Worm (Caenorhabditis elegans) whole organism, L4 larva: ENCODE results near the gene ced-11.

Experiments used
- F10B5.3 ChIP-seq: sonication (generic microtip); optimal IDR thresholded peaks from 2 replicates; lab custom pipeline; 2016; ENCODE audit warnings: mild to moderate bottlenecking, missing genetic modification characterization, missing compliant biosample characterization
- F26F4.8 ChIP-seq: fragments of 200-800 bp; sonication (Bioruptor generic); conservative IDR thresholded peaks from 2 replicates; pipeline ENCODE4 v1.3.6; 2022; ENCODE audit warnings: missing genetic modification characterization, missing compliant biosample characterization
- F44E2.7 ChIP-seq: fragments of 200-800 bp; sonication (Bioruptor generic); IDR thresholded peaks from 2 replicates; pipeline ENCODE4 v2.1.2; 2022; ENCODE audit warnings: missing genetic modification characterization, missing compliant biosample characterization
- T20F7.1 ChIP-seq: fragments of 200-800 bp; sonication (Bioruptor generic); optimal IDR thresholded peaks from 2 replicates; lab custom pipeline; 2018; ENCODE audit warnings: mild to moderate bottlenecking, missing genetic modification characterization, missing compliant biosample characterization
- Y105C5A.15 ChIP-seq: fragments of 200-800 bp; sonication (Bioruptor generic); IDR thresholded peaks from 2 replicates; pipeline ENCODE4 v1.3.6; 2022; ENCODE audit warnings: missing genetic modification characterization, missing compliant biosample characterization
- Y75B8A.6 ChIP-seq: fragments of 200-800 bp; sonication (Bioruptor generic); IDR thresholded peaks from 2 replicates; pipeline ENCODE4 v1.3.6; 2022; ENCODE audit warnings: missing genetic modification reagents, missing genetic modification characterization, missing compliant biosample characterization
- aha-1 ChIP-seq: fragments of 150-350 bp; peaks from one replicate; lab custom pipeline; 2014; ENCODE audit warnings: missing biosample characterization, missing genetic modification characterization
- ces-1 ChIP-seq: fragments of 150-350 bp; sonication (generic microtip); optimal IDR thresholded peaks from 4 replicates; lab custom pipeline; 2014; ENCODE audit warnings: missing biosample characterization, missing genetic modification reagents, missing genetic modification characterization
- ctbp-1 ChIP-seq: fragments of 200-800 bp; sonication (Bioruptor generic); IDR thresholded peaks from 2 replicates; pipeline ENCODE4 v1.3.6; 2022; ENCODE audit warnings: missing genetic modification reagents, missing genetic modification characterization, missing compliant biosample characterization
- daf-16 ChIP-seq, 3 experiments: sonication (generic microtip); optimal IDR thresholded peaks; 2 replicates each; lab custom pipeline; 2016 to 2017; ENCODE audit warnings: missing genetic modification characterization in 3 of 3, missing genetic modification reagents in 3 of 3, mild to moderate bottlenecking in 2 of 3, missing compliant biosample characterization in 2 of 3, missing biosample characterization in 1 of 3, moderate library complexity in 1 of 3
- daf-19 ChIP-seq: fragments of 200-800 bp; sonication (Bioruptor generic); conservative IDR thresholded peaks from 2 replicates; pipeline ENCODE4 v1.3.6; 2022; ENCODE audit warnings: missing genetic modification characterization, missing compliant biosample characterization
- fkh-10 ChIP-seq: fragments of 150-350 bp; optimal IDR thresholded peaks from 2 replicates; lab custom pipeline; 2014; ENCODE audit warnings: missing biosample characterization, missing genetic modification reagents, missing genetic modification characterization
- hif-1 ChIP-seq, 2 experiments: sonication (generic microtip); optimal IDR thresholded peaks; 2 replicates each; lab custom pipeline; 2016 to 2017; ENCODE audit warnings: missing compliant biosample characterization in 2 of 2, missing genetic modification characterization in 2 of 2, missing genetic modification reagents in 2 of 2, missing genotype in 2 of 2, mild to moderate bottlenecking in 1 of 2
- hlh-11 ChIP-seq: fragments of 200-800 bp; sonication (Bioruptor generic); optimal IDR thresholded peaks from 2 replicates; lab custom pipeline; 2018; ENCODE audit warnings: mild to moderate bottlenecking, missing genetic modification characterization, missing compliant biosample characterization
- hlh-30 ChIP-seq: sonication (generic microtip); optimal IDR thresholded peaks from 2 replicates; lab custom pipeline; 2017; ENCODE audit warnings: antibody characterized with exemption, mild to moderate bottlenecking, missing genetic modification characterization, missing compliant biosample characterization; ENCODE audit not compliant: insufficient read depth
- lim-7 ChIP-seq: fragments of 200-800 bp; sonication (Bioruptor generic); IDR thresholded peaks from 2 replicates; pipeline ENCODE4 v1.3.6; 2022; ENCODE audit warnings: missing genetic modification characterization, missing compliant biosample characterization
- lin-15B ChIP-seq: fragments of 150-350 bp; sonication (generic microtip); optimal IDR thresholded peaks from 3 replicates; lab custom pipeline; 2014; ENCODE audit warnings: missing biosample characterization, missing genetic modification characterization
- mep-1 ChIP-seq: fragments of 150-350 bp; sonication (generic microtip); optimal IDR thresholded peaks from 3 replicates; lab custom pipeline; 2014; ENCODE audit warnings: missing biosample characterization, missing genetic modification characterization
- mes-2 ChIP-seq: sonication (generic microtip); optimal IDR thresholded peaks from 2 replicates; lab custom pipeline; 2016; ENCODE audit warnings: missing genotype, mild to moderate bottlenecking, missing genetic modification characterization, missing compliant biosample characterization; ENCODE audit not compliant: poor library complexity, severe bottlenecking
- mxl-2 ChIP-seq: fragments of 200-800 bp; sonication (Bioruptor generic); conservative IDR thresholded peaks from 2 replicates; pipeline ENCODE4 v1.3.6; 2022; ENCODE audit warnings: missing genetic modification reagents, missing genetic modification characterization, missing compliant biosample characterization
- mxl-3 ChIP-seq: fragments of 200-800 bp; sonication (Bioruptor generic); optimal IDR thresholded peaks from 2 replicates; lab custom pipeline; 2018; ENCODE audit warnings: mild to moderate bottlenecking, missing genetic modification characterization, missing compliant biosample characterization
- nhr-11 ChIP-seq: fragments of 150-350 bp; optimal IDR thresholded peaks from 2 replicates; lab custom pipeline; 2014; ENCODE audit warnings: missing biosample characterization, missing genetic modification characterization
- nhr-111 ChIP-seq: fragments of 200-800 bp; sonication (Bioruptor generic); optimal IDR thresholded peaks from 2 replicates; lab custom pipeline; 2018; ENCODE audit warnings: mild to moderate bottlenecking, missing genetic modification characterization, missing compliant biosample characterization
- nhr-77 ChIP-seq: fragments of 150-350 bp; optimal IDR thresholded peaks from 2 replicates; lab custom pipeline; 2014; ENCODE audit warnings: missing biosample characterization, missing genetic modification characterization
- php-3 ChIP-seq: fragments of 200-800 bp; sonication (Bioruptor generic); IDR thresholded peaks from 2 replicates; pipeline ENCODE4 v1.3.6; 2022; ENCODE audit warnings: missing genetic modification reagents, missing genetic modification characterization, missing compliant biosample characterization
- rbr-2 ChIP-seq: sonication (generic microtip); optimal IDR thresholded peaks from 2 replicates; lab custom pipeline; 2016; ENCODE audit warnings: missing genotype, missing genetic modification characterization, missing compliant biosample characterization
- sdz-12 ChIP-seq: fragments of 200-800 bp; sonication (Bioruptor generic); optimal IDR thresholded peaks from 2 replicates; lab custom pipeline; 2018; ENCODE audit warnings: mild to moderate bottlenecking, missing genetic modification characterization, missing compliant biosample characterization
- unc-39 ChIP-seq: sonication (generic microtip); optimal IDR thresholded peaks from 2 replicates; lab custom pipeline; 2017; ENCODE audit warnings: missing biosample characterization, missing genetic modification characterization
- unc-62 ChIP-seq, 3 experiments: fragments of 150-350 bp in 1 of 3; sonication (generic microtip); optimal IDR thresholded peaks in 2 of 3; peaks in 1 of 3; 1 replicate in 1 of 3; 2 replicates in 2 of 3; lab custom pipeline; 2014 to 2017; ENCODE audit warnings: missing biosample characterization in 3 of 3, missing genetic modification characterization in 3 of 3, missing genetic modification reagents in 3 of 3, missing genotype in 1 of 3
- zfp-3 ChIP-seq: fragments of 200-800 bp; sonication (Bioruptor generic); conservative IDR thresholded peaks from 2 replicates; pipeline ENCODE4 v1.3.6; 2022; ENCODE audit warnings: missing genetic modification reagents, missing genetic modification characterization, missing compliant biosample characterization
- zip-2 ChIP-seq: fragments of 150-350 bp; optimal IDR thresholded peaks from 2 replicates; lab custom pipeline; 2014; ENCODE audit warnings: missing biosample characterization, missing genetic modification characterization
- ztf-7 ChIP-seq: fragments of 150-350 bp; optimal IDR thresholded peaks from 2 replicates; lab custom pipeline; 2014; ENCODE audit warnings: missing biosample characterization, missing genetic modification characterization

The ced-11 gene

ce11 chrIII:9149132-9149531 is 29.8 kb downstream of the ced-11 start:
- peak; percentile 90 for TF ChIP-seq aha-1 (tag; lab: Kevin White, UChicago)
- TF ChIP-seq daf-19 = no peak
- TF ChIP-seq, all 104 proteins: peak for 1

DNA sequence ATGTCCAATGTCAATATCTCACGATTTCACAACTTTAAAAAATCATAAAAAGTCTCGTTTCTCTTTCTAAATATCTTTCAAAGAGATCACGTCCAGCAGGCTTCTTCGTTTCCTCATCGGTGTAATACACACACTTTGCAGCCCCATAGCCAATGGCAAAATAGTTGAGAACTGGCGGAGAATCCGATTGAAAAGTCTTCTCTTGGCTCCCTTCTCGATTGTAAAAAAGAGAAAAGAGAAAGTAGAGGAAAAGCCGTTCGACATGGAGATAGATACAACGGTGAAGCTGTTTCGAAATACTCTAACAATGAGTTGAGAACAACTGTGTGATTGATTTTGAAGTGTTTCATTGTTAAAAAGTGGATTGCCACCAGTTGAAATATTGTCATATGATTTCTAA is 32.4 kb downstream of the ced-11 start:
- TF ChIP-seq aha-1 (tag; lab: Kevin White, UChicago) (peak; percentile 19), ces-1 (GFP tag; lab: Kevin White, UChicago) (no peak)
- TF ChIP-seq, all 104 proteins: peak for 1

- TF ChIP-seq nhr-11 (tag; lab: Kevin White, UChicago) (peak; percentile 17), nhr-77 (tag; lab: Kevin White, UChicago) (no peak), ztf-7 (tag; lab: Kevin White, UChicago) (no peak), php-3 (no peak), ctbp-1 (no peak), daf-16 (GFP tag; optimal IDR thresholded peaks at IDR 0.05; lab: Kevin White, UChicago) (peak in 1 of 2 experiments; percentile 9), daf-16 (tag; optimal IDR thresholded peaks at IDR 0.05; lab: Kevin White, UChicago) (no peak), hlh-30 (peak; percentile 27), Y75B8A.6 (GFP tag; lab: Robert Waterston, UW) (no peak), F44E2.7 (GFP tag; lab: Robert Waterston, UW) (no peak), zfp-3 (GFP tag; lab: Robert Waterston, UW) (no peak), nhr-111 (no peak)
These were observed 33.6 kb downstream of the ced-11 start for ce11 chrIII:9152950-9153349.

- TF ChIP-seq mxl-3 (GFP tag; lab: Kevin White, UChicago) = no peak
- no peak for TF ChIP-seq sdz-12 (GFP tag; lab: Kevin White, UChicago)
- no peak for TF ChIP-seq hlh-30
- TF ChIP-seq mep-1 (tag; lab: Kevin White, UChicago) = no peak
- TF ChIP-seq mes-2 (tag; lab: Kevin White, UChicago) = no peak
- TF ChIP-seq lim-7 = no peak
- TF ChIP-seq lin-15B (tag; lab: Kevin White, UChicago) = no peak
- no peak for TF ChIP-seq zip-2 (tag; lab: Kevin White, UChicago)
- TF ChIP-seq F44E2.7 (GFP tag; lab: Robert Waterston, UW) = no peak
- TF ChIP-seq daf-16 (GFP tag; optimal IDR thresholded peaks at IDR 0.05; lab: Kevin White, UChicago) = no peak
- TF ChIP-seq daf-16 (tag; optimal IDR thresholded peaks at IDR 0.05; lab: Kevin White, UChicago) = no peak
- TF ChIP-seq hif-1 (tag; optimal IDR thresholded peaks at IDR 0.05; lab: Kevin White, UChicago) = no peak
- no peak for TF ChIP-seq F10B5.3
- no peak for TF ChIP-seq ces-1 (GFP tag; lab: Kevin White, UChicago)
- no peak for TF ChIP-seq unc-39 (tag; lab: Kevin White, UChicago)
- TF ChIP-seq hlh-11 = no peak
These were observed 34.5 kb downstream of the ced-11 start, which contains the start of gene nhl-1 for ce11 chrIII:9153809-9154208. nhl-1 (minus strand) TSS chrIII:9153909.

- no peak for TF ChIP-seq rbr-2 (tag; lab: Kevin White, UChicago)
- TF ChIP-seq T20F7.1 (GFP tag; lab: Kevin White, UChicago) = no peak
- TF ChIP-seq fkh-10 (GFP tag; lab: Kevin White, UChicago) = no peak
- no peak for TF ChIP-seq Y105C5A.15
- no peak for TF ChIP-seq mxl-2
- TF ChIP-seq, all 104 proteins: peak for 0
These were observed 35.4 kb downstream of the ced-11 start, which contains the start of gene irld-34 for ce11 chrIII:9154766-9155165. irld-34 (plus strand) TSS chrIII:9155066.

ce11 chrIII:9161553-9161952 is 42.2 kb downstream of the ced-11 start, which contains the start of gene ptr-9:
ptr-9 (minus strand) TSS chrIII:9161653.
- TF ChIP-seq unc-62 (GFP tag; optimal IDR thresholded peaks at IDR 0.05 in 1 of 2; lab: Kevin White, UChicago) (peak in 1 of 2 experiments; percentile 39), unc-62 (tag; optimal IDR thresholded peaks at IDR 0.05; lab: Kevin White, UChicago) (no peak), F26F4.8 (GFP tag; lab: Robert Waterston, UW) (no peak)
- TF ChIP-seq, all 104 proteins: peak for 1
